Worm (Caenorhabditis elegans) whole organism, early embryonic: ENCODE results near the gene nspd-3.

Experiments used
- B0310.2 ChIP-seq: sonication (generic microtip); optimal IDR thresholded peaks from 2 replicates; lab custom pipeline; 2016; ENCODE audit warnings: mild to moderate bottlenecking, missing genetic modification characterization, missing compliant biosample characterization
- F13C5.2 ChIP-seq: sonication (generic microtip); optimal IDR thresholded peaks from 2 replicates; lab custom pipeline; 2017; ENCODE audit warnings: mild to moderate bottlenecking, missing genetic modification characterization, inconsistent platforms, missing compliant biosample characterization
- aly-1 ChIP-seq: sonication (generic microtip); optimal IDR thresholded peaks from 2 replicates; lab custom pipeline; 2016; ENCODE audit warnings: missing genetic modification characterization, missing compliant biosample characterization
- ama-1 ChIP-seq: fragments of 150-350 bp; optimal IDR thresholded peaks from 2 replicates; lab custom pipeline; 2014
- ceh-13 ChIP-seq: fragments of 200-800 bp; sonication (Bioruptor generic); optimal IDR thresholded peaks from 2 replicates; lab custom pipeline; 2018; ENCODE audit warnings: mild to moderate bottlenecking, missing genetic modification characterization, missing compliant biosample characterization
- ceh-36 ChIP-seq: sonication (generic microtip); optimal IDR thresholded peaks from 2 replicates; lab custom pipeline; 2016; ENCODE audit warnings: missing genetic modification characterization, inconsistent platforms, missing compliant biosample characterization
- ets-7 ChIP-seq: sonication (generic microtip); optimal IDR thresholded peaks from 2 replicates; lab custom pipeline; 2016; ENCODE audit warnings: missing genotype, missing genetic modification characterization, missing compliant biosample characterization
- flt-1 ChIP-seq: fragments of 200-800 bp; sonication (Bioruptor generic); IDR thresholded peaks from 2 replicates; pipeline ENCODE4 v1.3.6; 2022; ENCODE audit warnings: missing genetic modification characterization, missing compliant biosample characterization
- hmbx-1 ChIP-seq: sonication (generic microtip); optimal IDR thresholded peaks from 2 replicates; lab custom pipeline; 2016; ENCODE audit warnings: mild to moderate bottlenecking, missing genetic modification characterization, missing compliant biosample characterization
- hmg-4 ChIP-seq: fragments of 200-800 bp; sonication (Bioruptor generic); optimal IDR thresholded peaks from 2 replicates; lab custom pipeline; 2018; ENCODE audit warnings: mild to moderate bottlenecking, missing genetic modification characterization, missing compliant biosample characterization
- hnd-1 ChIP-seq: sonication (generic microtip); optimal IDR thresholded peaks from 2 replicates; lab custom pipeline; 2016; ENCODE audit warnings: missing genetic modification characterization, missing compliant biosample characterization
- pes-1 ChIP-seq: fragments of 200-800 bp; sonication (Bioruptor generic); IDR thresholded peaks from 2 replicates; pipeline ENCODE4 v1.3.6; 2022; ENCODE audit warnings: missing genetic modification reagents, missing genetic modification characterization, missing compliant biosample characterization
- scrt-1 ChIP-seq: fragments of 200-800 bp; sonication (Bioruptor generic); IDR thresholded peaks from 2 replicates; pipeline ENCODE4 v1.3.6; 2022; ENCODE audit warnings: missing genetic modification characterization, missing compliant biosample characterization
- sea-1 ChIP-seq: fragments of 200-800 bp; sonication (Bioruptor generic); conservative IDR thresholded peaks from 2 replicates; pipeline ENCODE4 v1.3.6; 2022; ENCODE audit warnings: missing genetic modification characterization, missing compliant biosample characterization
- tbx-11 ChIP-seq: fragments of 200-800 bp; sonication (Bioruptor generic); IDR thresholded peaks from 2 replicates; pipeline ENCODE4 v1.3.6; 2022; ENCODE audit warnings: missing genetic modification characterization, missing compliant biosample characterization
- tbx-37 ChIP-seq: fragments of 200-800 bp; sonication (Bioruptor generic); conservative IDR thresholded peaks from 2 replicates; pipeline ENCODE4 v1.3.6; 2022; ENCODE audit warnings: missing genetic modification reagents, missing genetic modification characterization, missing compliant biosample characterization
- tra-4 ChIP-seq: sonication (generic microtip); optimal IDR thresholded peaks from 2 replicates; lab custom pipeline; 2017; ENCODE audit warnings: missing genetic modification characterization, missing compliant biosample characterization

The nspd-3 gene

ce11 chrIV:5139189-5139588 is 23.7 kb downstream of the nspd-3 start:
- TF ChIP-seq pes-1, result no peak
- TF ChIP-seq ets-7 (tag; lab: Kevin White, UChicago), result no peak
- no peak for TF ChIP-seq ama-1 (lab: Kevin White, UChicago)
- no peak for TF ChIP-seq ceh-13 (GFP tag; lab: Kevin White, UChicago)
- no peak for TF ChIP-seq sea-1
- no peak for TF ChIP-seq tbx-37
- TF ChIP-seq hmbx-1, result no peak
- TF ChIP-seq hmg-4, result no peak
- no peak for TF ChIP-seq ceh-36 (tag; lab: Kevin White, UChicago)
- no peak for TF ChIP-seq B0310.2 (tag; lab: Kevin White, UChicago)
- TF ChIP-seq tra-4 (tag; lab: Kevin White, UChicago), result no peak
- TF ChIP-seq scrt-1 (GFP tag; lab: Robert Waterston, UW), result no peak
- no peak for TF ChIP-seq tbx-11 (GFP tag; lab: Robert Waterston, UW)
- no peak for TF ChIP-seq flt-1 (GFP tag; lab: Robert Waterston, UW)

ce11 chrIV:5137809-5138208 is 25.0 kb downstream of the nspd-3 start:
- TF ChIP-seq hnd-1 (tag; lab: Kevin White, UChicago) (no peak), B0310.2 (tag; lab: Kevin White, UChicago) (no peak), hmg-4 (no peak), tbx-11 (GFP tag; lab: Robert Waterston, UW) (no peak), ceh-36 (tag; lab: Kevin White, UChicago) (no peak), tbx-37 (no peak), scrt-1 (GFP tag; lab: Robert Waterston, UW) (no peak), tra-4 (tag; lab: Kevin White, UChicago) (no peak), aly-1 (tag; lab: Kevin White, UChicago) (no peak), ama-1 (lab: Kevin White, UChicago) (no peak), sea-1 (no peak), hmbx-1 (no peak), ceh-13 (GFP tag; lab: Kevin White, UChicago) (no peak), ets-7 (tag; lab: Kevin White, UChicago) (no peak), flt-1 (GFP tag; lab: Robert Waterston, UW) (no peak), F13C5.2 (tag; lab: Kevin White, UChicago) (no peak), pes-1 (no peak)

ce11 chrIV:5136523-5136922 is 26.3 kb downstream of the nspd-3 start:
- TF ChIP-seq ets-7 (tag; lab: Kevin White, UChicago), result no peak
- TF ChIP-seq sea-1, result no peak
- no peak for TF ChIP-seq B0310.2 (tag; lab: Kevin White, UChicago)
- peak; percentile 25 for TF ChIP-seq ceh-36 (tag; lab: Kevin White, UChicago)
- no peak for TF ChIP-seq hmg-4
- TF ChIP-seq tbx-11 (GFP tag; lab: Robert Waterston, UW), result no peak
- no peak for TF ChIP-seq hnd-1 (tag; lab: Kevin White, UChicago)
- no peak for TF ChIP-seq tra-4 (tag; lab: Kevin White, UChicago)

ce11 chrIV:5134798-5135197 is 28.0 kb downstream of the nspd-3 start:
- TF ChIP-seq ceh-13 (GFP tag; lab: Kevin White, UChicago), result no peak
- no peak for TF ChIP-seq ceh-36 (tag; lab: Kevin White, UChicago)
- TF ChIP-seq hnd-1 (tag; lab: Kevin White, UChicago), result no peak
- TF ChIP-seq tbx-37, result no peak
- no peak for TF ChIP-seq hmg-4
- no peak for TF ChIP-seq pes-1
- no peak for TF ChIP-seq tbx-11 (GFP tag; lab: Robert Waterston, UW)

ce11 chrIV:5133791-5134370 is 29.0 kb downstream of the nspd-3 start:
- TF ChIP-seq pes-1, result no peak
- no peak for TF ChIP-seq tbx-37
- no peak for TF ChIP-seq aly-1 (tag; lab: Kevin White, UChicago)
- no peak for TF ChIP-seq hmbx-1
- no peak for TF ChIP-seq hmg-4
- no peak for TF ChIP-seq sea-1
- no peak for TF ChIP-seq F13C5.2 (tag; lab: Kevin White, UChicago)
- no peak for TF ChIP-seq hnd-1 (tag; lab: Kevin White, UChicago)
- TF ChIP-seq flt-1 (GFP tag; lab: Robert Waterston, UW), result no peak
- no peak for TF ChIP-seq tbx-11 (GFP tag; lab: Robert Waterston, UW)
- no peak for TF ChIP-seq B0310.2 (tag; lab: Kevin White, UChicago)
- TF ChIP-seq ceh-36 (tag; lab: Kevin White, UChicago), result no peak
- no peak for TF ChIP-seq ceh-13 (GFP tag; lab: Kevin White, UChicago)

ce11 chrIV:5131781-5132180 is 31.1 kb downstream of the nspd-3 start:
- TF ChIP-seq sea-1, result no peak
- no peak for TF ChIP-seq hmg-4
- TF ChIP-seq tbx-11 (GFP tag; lab: Robert Waterston, UW), result no peak
- no peak for TF ChIP-seq hmbx-1
- no peak for TF ChIP-seq F13C5.2 (tag; lab: Kevin White, UChicago)
- TF ChIP-seq ama-1 (lab: Kevin White, UChicago), result no peak
- TF ChIP-seq B0310.2 (tag; lab: Kevin White, UChicago), result no peak
- TF ChIP-seq flt-1 (GFP tag; lab: Robert Waterston, UW), result no peak
- no peak for TF ChIP-seq ceh-13 (GFP tag; lab: Kevin White, UChicago)
- TF ChIP-seq aly-1 (tag; lab: Kevin White, UChicago), result no peak
- TF ChIP-seq ceh-36 (tag; lab: Kevin White, UChicago), result no peak
- TF ChIP-seq pes-1, result no peak
- no peak for TF ChIP-seq scrt-1 (GFP tag; lab: Robert Waterston, UW)
- TF ChIP-seq tra-4 (tag; lab: Kevin White, UChicago), result no peak
- no peak for TF ChIP-seq hnd-1 (tag; lab: Kevin White, UChicago)

- TF ChIP-seq F13C5.2 (tag; lab: Kevin White, UChicago) (no peak), ama-1 (lab: Kevin White, UChicago) (no peak)
These were observed 40.8 kb downstream of the nspd-3 start, which contains the start of gene tkr-3 for ce11 chrIV:5121995-5122394. TSS of gene tkr-3 (minus strand) at chrIV:5122095.
